Fruit fly (Drosophila melanogaster) whole organism, embryonic: ENCODE data around the gene Fancl.
A peak's percentile ranks its signal among the peaks of the same experiment; 100 is the strongest.

Experiments
- Bgb ChIP-seq: fragments of 200-800 bp; sonication (Bioruptor generic); IDR thresholded peaks from 2 replicates; pipeline ENCODE4 v1.3.6; 2022; ENCODE audit warnings: missing biosample characterization, missing genetic modification characterization; ENCODE audit not compliant: partially characterized antibody
- Blimp-1 ChIP-seq: fragments of 200-800 bp; sonication (Bioruptor generic); optimal IDR thresholded peaks from 3 replicates; lab custom pipeline; 2018; ENCODE audit warnings: missing biosample characterization, missing genetic modification characterization, mild to moderate bottlenecking, moderate library complexity, missing genetic modification reagents
- CG10267 ChIP-seq: fragments of 200-800 bp; sonication (Bioruptor generic); optimal IDR thresholded peaks from 2 replicates; lab custom pipeline; 2018; ENCODE audit warnings: missing biosample characterization, mild to moderate bottlenecking, missing genetic modification characterization, moderate library complexity
- CG10366 ChIP-seq: fragments of 200-800 bp; sonication (Bioruptor generic); IDR thresholded peaks from 2 replicates; pipeline ENCODE4 v1.3.6; 2022; ENCODE audit warnings: missing biosample characterization, missing genetic modification characterization
- CG13894 ChIP-seq: fragments of 200-800 bp; sonication (Bioruptor generic); optimal IDR thresholded peaks from 3 replicates; lab custom pipeline; 2018; ENCODE audit warnings: missing biosample characterization, mild to moderate bottlenecking, missing genetic modification characterization, moderate library complexity
- CG18619 ChIP-seq: fragments of 200-800 bp; sonication (Bioruptor generic); optimal IDR thresholded peaks from 3 replicates; lab custom pipeline; 2017; ENCODE audit warnings: missing biosample characterization, mild to moderate bottlenecking, missing genetic modification characterization
- CG2199 ChIP-seq: fragments of 200-800 bp; sonication (Bioruptor generic); IDR thresholded peaks from 3 replicates; pipeline ENCODE4 v1.3.6; 2022; ENCODE audit warnings: missing biosample characterization, missing genetic modification characterization
- CG3281 ChIP-seq: fragments of 200-800 bp; sonication (Bioruptor generic); optimal IDR thresholded peaks from 3 replicates; lab custom pipeline; 2017; ENCODE audit warnings: missing biosample characterization, mild to moderate bottlenecking, missing genetic modification characterization
- CG4328 ChIP-seq: fragments of 200-800 bp; sonication (Bioruptor generic); optimal IDR thresholded peaks from 3 replicates; lab custom pipeline; 2017; ENCODE audit warnings: missing biosample characterization, missing genetic modification reagents, missing genetic modification characterization
- CG6254 ChIP-seq: fragments of 200-800 bp; sonication (Bioruptor generic); optimal IDR thresholded peaks from 3 replicates; lab custom pipeline; 2017; ENCODE audit warnings: mild to moderate bottlenecking, missing biosample characterization, missing genetic modification reagents, missing genetic modification characterization
- CG6683 ChIP-seq: fragments of 200-800 bp; sonication (Bioruptor generic); optimal IDR thresholded peaks from 2 replicates; lab custom pipeline; 2017; ENCODE audit warnings: missing biosample characterization, mild to moderate bottlenecking, missing genetic modification characterization, missing genetic modification reagents
- CG7271 ChIP-seq: fragments of 200-800 bp; sonication (Bioruptor generic); optimal IDR thresholded peaks from 2 replicates; lab custom pipeline; 2018; ENCODE audit warnings: missing biosample characterization, mild to moderate bottlenecking, missing genetic modification characterization, moderate library complexity
- CG9727 ChIP-seq: fragments of 200-800 bp; sonication (Bioruptor generic); optimal IDR thresholded peaks from 3 replicates; lab custom pipeline; 2017; ENCODE audit warnings: missing biosample characterization, mild to moderate bottlenecking, missing genetic modification characterization
- CTCF ChIP-seq: fragments of 200-800 bp; sonication (Bioruptor generic); optimal IDR thresholded peaks from 2 replicates; lab custom pipeline; 2017; ENCODE audit warnings: missing biosample characterization, mild to moderate bottlenecking, missing genetic modification characterization, moderate library complexity
- D19A ChIP-seq: fragments of 200-800 bp; optimal IDR thresholded peaks from 3 replicates; lab custom pipeline; 2019; ENCODE audit warnings: missing biosample characterization, mild to moderate bottlenecking, missing genetic modification characterization, moderate library complexity
- Dll ChIP-seq: fragments of 200-800 bp; sonication (Bioruptor generic); IDR thresholded peaks from 4 replicates; pipeline ENCODE4 v1.3.6; 2022; ENCODE audit warnings: missing biosample characterization, missing genetic modification characterization; ENCODE audit not compliant: partially characterized antibody
- Gug ChIP-seq: fragments of 200-800 bp; sonication (Bioruptor generic); IDR thresholded peaks from 4 replicates; pipeline ENCODE4 v1.3.6; 2022; ENCODE audit warnings: missing biosample characterization, missing genetic modification characterization
- Hr51 ChIP-seq, 2 experiments: fragments of 200-800 bp; sonication (Bioruptor generic); optimal IDR thresholded peaks; 2 replicates in 1 of 2; 3 replicates in 1 of 2; lab custom pipeline; 2016 to 2018; ENCODE audit warnings: missing biosample characterization in 2 of 2, missing genetic modification characterization in 2 of 2, mild to moderate bottlenecking in 1 of 2, moderate library complexity in 1 of 2
- Hr78 ChIP-seq, 2 experiments: fragments of 200-800 bp in 1 of 2; fragments of >200 bp in 1 of 2; sonication (Bioruptor generic) in 1 of 2; optimal IDR thresholded peaks; 2 replicates each; lab custom pipeline; 2017 to 2019; ENCODE audit warnings: missing biosample characterization in 2 of 2, missing genetic modification characterization in 2 of 2, mild to moderate bottlenecking in 1 of 2, moderate library complexity in 1 of 2
- MESR4 ChIP-seq: fragments of 200-800 bp; sonication (Bioruptor generic); optimal IDR thresholded peaks from 2 replicates; lab custom pipeline; 2018; ENCODE audit warnings: missing biosample characterization, mild to moderate bottlenecking, missing genetic modification characterization, moderate library complexity
- MTF-1 ChIP-seq: fragments of 200-800 bp; sonication (Bioruptor generic); optimal IDR thresholded peaks from 2 replicates; lab custom pipeline; 2018; ENCODE audit warnings: missing biosample characterization, mild to moderate bottlenecking, missing genetic modification characterization, borderline replicate concordance
- Med ChIP-seq: fragments of 200-800 bp; sonication (Bioruptor generic); peaks from one replicate; lab custom pipeline; 2016; ENCODE audit warnings: missing biosample characterization, missing genetic modification characterization, mild to moderate bottlenecking, inconsistent platforms, moderate library complexity
- Nf-YA ChIP-seq: fragments of 200-800 bp; sonication (Bioruptor generic); IDR thresholded peaks from 2 replicates; pipeline ENCODE4 v1.3.6; 2022; ENCODE audit warnings: missing biosample characterization, missing genetic modification characterization
- Optix ChIP-seq: fragments of 200-800 bp; sonication (Bioruptor generic); IDR thresholded peaks from 3 replicates; pipeline ENCODE4 v1.3.6; 2022; ENCODE audit warnings: missing biosample characterization, missing genetic modification characterization
- Poxn ChIP-seq: fragments of 200-800 bp; sonication (Bioruptor generic); IDR thresholded peaks from 2 replicates; pipeline ENCODE4 v1.3.6; 2022; ENCODE audit warnings: missing biosample characterization, missing genetic modification characterization
- Rfx ChIP-seq: fragments of 200-800 bp; sonication (Bioruptor generic); IDR thresholded peaks from 2 replicates; pipeline ENCODE4 v1.3.6; 2022; ENCODE audit warnings: missing biosample characterization, missing genetic modification characterization
- Six4 ChIP-seq: fragments of 200-800 bp; sonication (Bioruptor generic); optimal IDR thresholded peaks from 2 replicates; lab custom pipeline; 2016; ENCODE audit warnings: missing biosample characterization, missing genetic modification characterization
- abd-A ChIP-seq: fragments of 200-800 bp; sonication (Bioruptor generic); optimal IDR thresholded peaks from 3 replicates; lab custom pipeline; 2019; ENCODE audit warnings: missing biosample characterization, mild to moderate bottlenecking, missing genetic modification characterization, moderate library complexity
- bbx ChIP-seq: fragments of 200-800 bp; sonication (Bioruptor generic); IDR thresholded peaks from 2 replicates; pipeline ENCODE4 v1.3.6; 2022; ENCODE audit warnings: missing biosample characterization, missing genetic modification characterization; ENCODE audit not compliant: partially characterized antibody
- chinmo ChIP-seq: fragments of 200-800 bp; sonication (Bioruptor generic); IDR thresholded peaks from 4 replicates; pipeline ENCODE4 v1.3.6; 2022; ENCODE audit warnings: missing biosample characterization, missing genetic modification characterization; ENCODE audit not compliant: partially characterized antibody
- crol ChIP-seq: fragments of 200-800 bp; sonication (Bioruptor generic); IDR thresholded peaks from 2 replicates; pipeline ENCODE4 v1.3.6; 2022; ENCODE audit warnings: missing biosample characterization, missing genetic modification characterization
- dm ChIP-seq: fragments of 200-800 bp; sonication (Bioruptor generic); optimal IDR thresholded peaks from 3 replicates; lab custom pipeline; 2016; ENCODE audit warnings: missing biosample characterization, missing genetic modification characterization
- fd64A ChIP-seq: fragments of 200-800 bp; sonication (Bioruptor generic); optimal IDR thresholded peaks from 3 replicates; lab custom pipeline; 2018; ENCODE audit warnings: missing biosample characterization, mild to moderate bottlenecking, missing genetic modification characterization
- kay ChIP-seq: fragments of 200-800 bp; sonication (Bioruptor generic); optimal IDR thresholded peaks from 2 replicates; lab custom pipeline; 2016; ENCODE audit warnings: missing biosample characterization, missing genetic modification characterization
- ken ChIP-seq: fragments of 200-800 bp; sonication (Bioruptor generic); IDR thresholded peaks from 3 replicates; pipeline ENCODE4 v1.3.6; 2022; ENCODE audit warnings: missing biosample characterization, missing genetic modification characterization
- lab ChIP-seq: fragments of 200-800 bp; sonication (Bioruptor generic); optimal IDR thresholded peaks from 3 replicates; lab custom pipeline; 2017; ENCODE audit warnings: missing biosample characterization, missing genetic modification characterization, mild to moderate bottlenecking, moderate library complexity, missing genetic modification reagents
- lov ChIP-seq, 2 experiments: fragments of 200-800 bp in 1 of 2; fragments of >200 bp in 1 of 2; sonication (Bioruptor generic) in 1 of 2; IDR thresholded peaks in 1 of 2; optimal IDR thresholded peaks in 1 of 2; 2 replicates in 1 of 2; 3 replicates in 1 of 2; pipeline versions ENCODE4 v1.3.6 to Lab custom; 2017 to 2022; ENCODE audit warnings: missing biosample characterization in 1 of 2, missing genetic modification characterization in 1 of 2
- pho ChIP-seq: fragments of 200-800 bp; sonication (Bioruptor generic); optimal IDR thresholded peaks from 2 replicates; lab custom pipeline; 2016; ENCODE audit warnings: missing biosample characterization, missing genetic modification characterization
- prd ChIP-seq, 3 experiments: fragments of >200 bp in 2 of 3; fragments of 200-800 bp in 1 of 3; sonication (Bioruptor generic) in 1 of 3; optimal IDR thresholded peaks in 2 of 3; IDR thresholded peaks in 1 of 3; 2 replicates in 2 of 3; 3 replicates in 1 of 3; pipeline versions ENCODE4 v1.3.6 to Lab custom; 2017 to 2022; ENCODE audit warnings: missing biosample characterization in 1 of 3, missing genetic modification characterization in 1 of 3
- repo ChIP-seq: fragments of 200-800 bp; sonication (Bioruptor generic); optimal IDR thresholded peaks from 2 replicates; lab custom pipeline; 2016; ENCODE audit warnings: missing biosample characterization, missing genetic modification characterization
- sd ChIP-seq: fragments of 200-800 bp; sonication (Bioruptor generic); optimal IDR thresholded peaks from 3 replicates; lab custom pipeline; 2018; ENCODE audit warnings: missing biosample characterization, mild to moderate bottlenecking, missing genetic modification characterization, moderate library complexity
- trh ChIP-seq: fragments of 200-800 bp; sonication (Bioruptor generic); optimal IDR thresholded peaks from 2 replicates; lab custom pipeline; 2016; ENCODE audit warnings: missing biosample characterization, missing genetic modification characterization
- unpg ChIP-seq: fragments of 200-800 bp; sonication (Bioruptor generic); optimal IDR thresholded peaks from 3 replicates; lab custom pipeline; 2018; ENCODE audit warnings: missing biosample characterization, mild to moderate bottlenecking, missing genetic modification characterization, moderate library complexity

Fancl gene

dm6 chr3R:10093252-10094030 lies 40.8 kb upstream of the Fancl start (continued):
- TF ChIP-seq repo (GFP tag; lab: Kevin White, UChicago): no peak
- no peak for TF ChIP-seq CG6683 (GFP tag; lab: Kevin White, UChicago)
- TF ChIP-seq CG13894 (tag; lab: Kevin White, UChicago): peak; percentile 27
- no peak for TF ChIP-seq prd (optimal IDR thresholded peaks at IDR 0.05; lab: Kevin White, UChicago)
- TF ChIP-seq prd (GFP tag; IDR thresholded peaks at IDR 0.05; lab: Robert Waterston, UW): no peak
- no peak for TF ChIP-seq lov (optimal IDR thresholded peaks at IDR 0.05; lab: Kevin White, UChicago)
- TF ChIP-seq lov (GFP tag; IDR thresholded peaks at IDR 0.05; lab: Robert Waterston, UW): 0 out of 3 replicates have a peak, but pooled peaks have one; percentile 21
- no peak for TF ChIP-seq MESR4 (GFP tag; lab: Kevin White, UChicago)
- no peak for TF ChIP-seq CG10366 (GFP tag; lab: Robert Waterston, UW)
- no peak for TF ChIP-seq Nf-YA
- TF ChIP-seq lab: peak; percentile 19
- TF ChIP-seq D19A: no peak
- TF ChIP-seq, all 482 proteins: peak for 82

dm6 chr3R:10091513-10091912 lies 38.8 kb upstream of the Fancl start:
- TF ChIP-seq crol (GFP tag; lab: Robert Waterston, UW) (no peak), dm (GFP tag; lab: Kevin White, UChicago) (no peak), lab (no peak), Six4 (no peak), ken (GFP tag; lab: Robert Waterston, UW) (no peak), CG10267 (no peak), CG7271 (tag; lab: Kevin White, UChicago) (no peak), fd64A (GFP tag; lab: Kevin White, UChicago) (no peak), CG9727 (GFP tag; lab: Kevin White, UChicago) (no peak), Nf-YA (no peak), Gug (no peak), Rfx (GFP tag; lab: Robert Waterston, UW) (no peak), MTF-1 (GFP tag; lab: Kevin White, UChicago) (no peak), Hr78 (GFP tag; optimal IDR thresholded peaks at IDR 0.05; lab: Kevin White, UChicago) (no peak)

DNA sequence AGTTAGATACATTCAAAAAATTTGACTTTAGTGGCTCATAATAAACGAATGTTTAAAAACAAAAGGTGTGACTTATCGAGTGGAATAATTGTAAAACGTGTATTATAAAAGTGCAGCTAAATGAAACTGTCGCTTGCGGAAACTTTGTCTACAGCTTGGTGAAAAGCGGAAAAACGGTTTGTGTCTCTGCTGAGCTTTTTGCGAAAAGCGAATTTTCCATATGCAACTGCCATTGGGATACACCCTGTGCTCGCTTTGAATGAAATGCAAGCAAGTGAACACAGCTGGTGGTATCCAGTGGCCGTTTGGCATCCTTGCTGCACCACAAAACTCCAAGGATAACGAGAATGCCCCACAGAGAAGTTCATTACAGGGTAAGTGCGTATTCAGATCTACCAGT lies 38.2 kb upstream of the Fancl start:
- TF ChIP-seq Dll (GFP tag; lab: Robert Waterston, UW) (no peak), pho (GFP tag; lab: Kevin White, UChicago) (no peak), CG2199 (GFP tag; lab: Robert Waterston, UW) (0 out of 3 replicates have a peak, but pooled peaks have one; percentile 12), CG6254 (GFP tag; lab: Kevin White, UChicago) (peak; percentile 94), CTCF (peak; percentile 76), chinmo (GFP tag; lab: Robert Waterston, UW) (0 out of 4 replicates have a peak, but pooled peaks have one; percentile 15), Med (GFP tag; lab: Kevin White, UChicago) (peak; percentile 8)
- TF ChIP-seq, all 482 proteins: peak for 5

dm6 chr3R:10089171-10089664 lies 36.5 kb upstream of the Fancl start:
- TF ChIP-seq CG18619 (GFP tag; lab: Kevin White, UChicago) (no peak), trh (GFP tag; lab: Kevin White, UChicago) (no peak), CG3281 (GFP tag; lab: Kevin White, UChicago) (no peak), unpg (GFP tag; lab: Kevin White, UChicago) (no peak), bbx (no peak), sd (tag; lab: Kevin White, UChicago) (peak; percentile 74), Poxn (GFP tag; lab: Robert Waterston, UW) (no peak), Hr51 (GFP tag; optimal IDR thresholded peaks at IDR 0.05; lab: Kevin White, UChicago) (peak in 1 of 2 experiments; percentile 40), kay (GFP tag; lab: Kevin White, UChicago) (no peak), abd-A (no peak), Bgb (GFP tag; lab: Robert Waterston, UW) (no peak; the same call in 1 of the 2 replicates), Optix (GFP tag; lab: Robert Waterston, UW) (no peak), Blimp-1 (GFP tag; lab: Kevin White, UChicago) (no peak), CG4328 (GFP tag; lab: Kevin White, UChicago) (no peak)
